Fruit fly (Drosophila melanogaster) whole organism, wandering third instar larva: ENCODE data around the gene Shawn.

ENCODE experiments used
- Abd-B ChIP-seq: fragments of >200 bp; optimal IDR thresholded peaks from 2 replicates; lab custom pipeline; 2017; ENCODE audit warnings: missing biosample characterization, missing genetic modification characterization
- CG32264 ChIP-seq: fragments of 200-800 bp; sonication (Bioruptor generic); optimal IDR thresholded peaks from 2 replicates; lab custom pipeline; 2016; ENCODE audit warnings: missing biosample characterization, missing genetic modification characterization
- Dfd ChIP-seq: fragments of >200 bp; optimal IDR thresholded peaks from 2 replicates; lab custom pipeline; 2017; ENCODE audit warnings: missing biosample characterization, missing genetic modification characterization
- Hnf4 ChIP-seq: fragments of 200-800 bp; sonication (Bioruptor generic); optimal IDR thresholded peaks from 2 replicates; lab custom pipeline; 2016; ENCODE audit warnings: missing biosample characterization, mild to moderate bottlenecking, missing genetic modification characterization
- Jra ChIP-seq: sonication (Bioruptor generic); optimal IDR thresholded peaks from 2 replicates; lab custom pipeline; 2016; ENCODE audit warnings: missing biosample characterization, missing genetic modification characterization
- dl ChIP-seq, 2 experiments: fragments of 175-275, 200-275 bp in 1 of 2; fragments of 200-275 bp in 1 of 2; sonication (Bioruptor generic); optimal IDR thresholded peaks; lab custom pipeline; 2018; ENCODE audit warnings: mild to moderate bottlenecking in 2 of 2, missing biosample characterization in 2 of 2, missing genetic modification characterization in 2 of 2, moderate library complexity in 2 of 2; ENCODE audit not compliant: partially characterized antibody in 2 of 2, insufficient read depth in 1 of 2
- dmrt93B ChIP-seq: fragments of 200-800 bp; sonication (Bioruptor generic); optimal IDR thresholded peaks from 2 replicates; lab custom pipeline; 2018; ENCODE audit warnings: missing biosample characterization, mild to moderate bottlenecking, missing genetic modification characterization
- ey ChIP-seq: fragments of 200-800 bp; sonication (Bioruptor generic); optimal IDR thresholded peaks from 2 replicates; lab custom pipeline; 2016; ENCODE audit warnings: missing biosample characterization, missing genetic modification characterization
- lola ChIP-seq: fragments of >200 bp; optimal IDR thresholded peaks from 2 replicates; lab custom pipeline; 2017; ENCODE audit warnings: missing biosample characterization, missing genetic modification characterization
- psq ChIP-seq: fragments of 200-800 bp; sonication (Bioruptor generic); optimal IDR thresholded peaks from 3 replicates; lab custom pipeline; 2017; ENCODE audit warnings: missing biosample characterization, mild to moderate bottlenecking, missing genetic modification characterization, moderate library complexity
- rgr ChIP-seq: fragments of 200-800 bp; sonication (Bioruptor generic); optimal IDR thresholded peaks from 3 replicates; lab custom pipeline; 2016; ENCODE audit warnings: missing biosample characterization, mild to moderate bottlenecking, missing genetic modification characterization
- sage ChIP-seq: fragments of 200-800 bp; sonication (Bioruptor generic); optimal IDR thresholded peaks from 2 replicates; lab custom pipeline; 2016; ENCODE audit warnings: missing biosample characterization, mild to moderate bottlenecking, missing genetic modification characterization

DNA sequence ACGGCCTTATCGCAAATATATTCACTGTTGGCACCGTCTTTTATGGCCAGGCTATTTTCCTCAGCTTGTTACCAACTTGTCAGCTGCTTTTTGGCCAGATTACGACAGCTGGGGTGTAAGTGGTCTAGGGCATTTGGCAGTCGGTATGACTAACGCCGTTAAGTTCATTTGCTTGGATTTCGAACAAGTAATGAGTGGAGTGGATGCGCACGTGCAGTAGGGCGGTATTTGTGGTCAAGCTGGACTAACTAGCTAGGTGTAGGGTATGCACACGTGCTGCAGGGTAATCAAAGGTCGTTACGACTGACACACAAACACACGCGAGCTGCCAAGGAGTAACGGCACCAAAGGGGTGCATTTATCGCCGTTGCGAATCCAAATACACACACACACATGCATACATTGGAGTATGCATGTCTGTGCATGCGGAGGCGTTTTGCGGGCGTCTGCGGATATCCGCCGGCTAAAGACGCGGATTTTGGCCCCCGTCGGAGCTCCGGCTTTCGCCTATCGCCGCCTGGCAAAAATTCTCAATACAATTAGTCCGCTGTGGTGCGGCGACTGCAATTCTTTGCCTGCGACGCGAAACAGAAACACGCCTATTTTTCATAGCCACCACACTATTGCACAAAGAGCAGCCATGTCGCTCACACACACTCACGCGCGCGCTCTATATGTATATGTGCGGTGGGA lies 33.2 kb upstream of the Shawn start:
- TF ChIP-seq Dfd (no peak), ey (GFP tag; lab: Kevin White, UChicago) (no peak), Abd-B (peak; percentile 8), psq (GFP tag; lab: Kevin White, UChicago) (no peak), Hnf4 (no peak), rgr (GFP tag; lab: Kevin White, UChicago) (no peak), Jra (no peak), CG32264 (GFP tag; lab: Kevin White, UChicago) (no peak), sage (GFP tag; lab: Kevin White, UChicago) (no peak), lola (GFP tag; lab: Kevin White, UChicago) (no peak), dmrt93B (GFP tag; lab: Kevin White, UChicago) (no peak), dl (GFP tag; optimal IDR thresholded peaks at IDR 0.05; lab: Kevin White, UChicago; ENCODE audit: insufficient read depth in 1 of 2, partially characterized antibody in 2 of 2) (no peak)
